Worm (Caenorhabditis elegans) whole organism, L2 larva: ENCODE data around the gene C10A4.4.

Experiments used
- ZK546.5 ChIP-seq: sonication (generic microtip); optimal IDR thresholded peaks from 2 replicates; lab custom pipeline; 2017; ENCODE audit warnings: missing biosample characterization, missing genetic modification characterization
- alr-1 ChIP-seq: fragments of 150-350 bp; optimal IDR thresholded peaks from 2 replicates; lab custom pipeline; 2014; ENCODE audit warnings: missing biosample characterization, missing genetic modification characterization
- aly-2 ChIP-seq: fragments of 150-350 bp; optimal IDR thresholded peaks from 2 replicates; lab custom pipeline; 2014; ENCODE audit warnings: missing biosample characterization, missing genetic modification characterization
- ama-1 ChIP-seq: fragments of 150-350 bp; optimal IDR thresholded peaks from 2 replicates; lab custom pipeline; 2018; ENCODE audit warnings: inconsistent platforms
- ceh-82 ChIP-seq: fragments of 150-350 bp; optimal IDR thresholded peaks from 2 replicates; lab custom pipeline; 2014; ENCODE audit warnings: missing biosample characterization, missing genetic modification characterization
- dmd-4 ChIP-seq: sonication (generic microtip); optimal IDR thresholded peaks from 2 replicates; lab custom pipeline; 2017; ENCODE audit warnings: missing biosample characterization, missing genetic modification characterization
- fos-1 ChIP-seq: fragments of 150-350 bp; optimal IDR thresholded peaks from 2 replicates; lab custom pipeline; 2014; ENCODE audit warnings: missing biosample characterization, missing genetic modification characterization
- mdl-1 ChIP-seq, 2 experiments: fragments of 150-350 bp in 1 of 2; sonication (generic microtip) in 1 of 2; optimal IDR thresholded peaks; 2 replicates each; lab custom pipeline; 2017; ENCODE audit warnings: missing biosample characterization in 2 of 2, missing genetic modification characterization in 2 of 2
- nhr-11 ChIP-seq: fragments of 150-350 bp; optimal IDR thresholded peaks from 2 replicates; lab custom pipeline; 2014; ENCODE audit warnings: missing biosample characterization, missing genetic modification characterization
- nhr-129 ChIP-seq: fragments of 150-350 bp; optimal IDR thresholded peaks from 2 replicates; lab custom pipeline; 2014; ENCODE audit warnings: missing biosample characterization, missing genetic modification characterization
- nhr-25 ChIP-seq: fragments of 150-350 bp; sonication (generic microtip); optimal IDR thresholded peaks from 3 replicates; lab custom pipeline; 2014; ENCODE audit warnings: missing biosample characterization, missing genetic modification characterization
- unc-62 ChIP-seq: fragments of 150-350 bp; optimal IDR thresholded peaks from 2 replicates; lab custom pipeline; 2014; ENCODE audit warnings: missing biosample characterization, missing genetic modification reagents, missing genetic modification characterization
- zag-1 ChIP-seq: fragments of 150-350 bp; optimal IDR thresholded peaks from 2 replicates; lab custom pipeline; 2014; ENCODE audit warnings: missing biosample characterization, missing genetic modification characterization
- ztf-4 ChIP-seq: fragments of 150-350 bp; optimal IDR thresholded peaks from 2 replicates; lab custom pipeline; 2014; ENCODE audit warnings: missing biosample characterization, missing genetic modification characterization

- no peak for TF ChIP-seq dmd-4 (tag; lab: Kevin White, UChicago)
- peak; percentile 32 for TF ChIP-seq nhr-129
- no peak for TF ChIP-seq unc-62
- no peak for TF ChIP-seq nhr-25 (tag; lab: Kevin White, UChicago)
- no peak for TF ChIP-seq ztf-4 (tag; lab: Kevin White, UChicago)
- no peak for TF ChIP-seq alr-1
- no peak for TF ChIP-seq mdl-1 (tag; optimal IDR thresholded peaks at IDR 0.05; lab: Kevin White, UChicago)
- no peak for TF ChIP-seq zag-1 (tag; lab: Kevin White, UChicago)
- no peak for TF ChIP-seq ama-1 (lab: Kevin White, UChicago)
- TF ChIP-seq ceh-82 (tag; lab: Kevin White, UChicago): no peak
- no peak for TF ChIP-seq aly-2 (tag; lab: Kevin White, UChicago)
- no peak for TF ChIP-seq ZK546.5
- no peak for TF ChIP-seq nhr-11 (tag; lab: Kevin White, UChicago)
- peak; percentile 34 for TF ChIP-seq fos-1 (tag; lab: Kevin White, UChicago)
These were observed 44.8 kb downstream of the C10A4.4 start for ce11 chrX:7445734-7446133.
